Fruit fly (Drosophila melanogaster) whole organism, prepupa: Measurements from ENCODE around the gene Gr28b.
A peak's percentile ranks its signal among the peaks of the same experiment; 100 is the strongest.

Source experiments
- Blimp-1 ChIP-seq: fragments of 200-800 bp; sonication (Bioruptor generic); optimal IDR thresholded peaks from 3 replicates; lab custom pipeline; 2017; ENCODE audit warnings: missing biosample characterization, missing genetic modification characterization, mild to moderate bottlenecking, moderate library complexity, missing genetic modification reagents
- CG11294 ChIP-seq: fragments of 200-800 bp; sonication (Bioruptor generic); IDR thresholded peaks from 2 replicates; pipeline ENCODE4 v1.3.6; 2022; ENCODE audit warnings: missing biosample characterization, missing genetic modification characterization
- CG11762 ChIP-seq: fragments of 200-800 bp; sonication (Bioruptor generic); optimal IDR thresholded peaks from 3 replicates; lab custom pipeline; 2016; ENCODE audit warnings: missing biosample characterization, missing genetic modification characterization; ENCODE audit not compliant: insufficient read depth
- CG11902 ChIP-seq: fragments of 200-800 bp; sonication (Bioruptor generic); optimal IDR thresholded peaks from 3 replicates; lab custom pipeline; 2016; ENCODE audit warnings: missing biosample characterization, missing genetic modification characterization
- CG15336 ChIP-seq: fragments of 200-800 bp; sonication (Bioruptor generic); IDR thresholded peaks from 2 replicates; pipeline ENCODE4 v1.3.6; 2022; ENCODE audit warnings: missing biosample characterization, missing genetic modification characterization
- CG3032 ChIP-seq: fragments of 200-800 bp; optimal IDR thresholded peaks from 2 replicates; lab custom pipeline; 2019; ENCODE audit warnings: missing biosample characterization, mild to moderate bottlenecking, missing genetic modification characterization, moderate library complexity
- CG31627 ChIP-seq: fragments of 200-800 bp; sonication (Bioruptor generic); optimal IDR thresholded peaks from 3 replicates; lab custom pipeline; 2016; ENCODE audit warnings: missing biosample characterization, missing genetic modification characterization
- CG32006 ChIP-seq: fragments of 200-800 bp; sonication (Bioruptor generic); optimal IDR thresholded peaks from 3 replicates; lab custom pipeline; 2017; ENCODE audit warnings: missing biosample characterization, mild to moderate bottlenecking, missing genetic modification characterization
- CG34406 ChIP-seq: fragments of 200-800 bp; sonication (Bioruptor generic); optimal IDR thresholded peaks from 3 replicates; lab custom pipeline; 2016; ENCODE audit warnings: missing biosample characterization, missing genetic modification characterization
- CG4318 ChIP-seq: fragments of 200-800 bp; sonication (Bioruptor generic); optimal IDR thresholded peaks from 3 replicates; lab custom pipeline; 2017; ENCODE audit warnings: missing biosample characterization, mild to moderate bottlenecking, missing genetic modification characterization
- CG6163 ChIP-seq: fragments of 200-800 bp; sonication (Bioruptor generic); IDR thresholded peaks from 3 replicates; pipeline ENCODE4 v1.3.6; 2022; ENCODE audit warnings: missing biosample characterization, missing genetic modification characterization
- CG6276 ChIP-seq: fragments of 200-800 bp; sonication (Bioruptor generic); optimal IDR thresholded peaks from 2 replicates; lab custom pipeline; 2017; ENCODE audit warnings: missing biosample characterization, mild to moderate bottlenecking, missing genetic modification characterization
- CG6808 ChIP-seq: fragments of 200-800 bp; sonication (Bioruptor generic); optimal IDR thresholded peaks from 3 replicates; lab custom pipeline; 2017; ENCODE audit warnings: missing biosample characterization, missing genetic modification characterization, mild to moderate bottlenecking, moderate library complexity, missing genetic modification reagents
- CG7368 ChIP-seq: fragments of 200-800 bp; sonication (Bioruptor generic); optimal IDR thresholded peaks from 3 replicates; lab custom pipeline; 2016; ENCODE audit warnings: missing biosample characterization, missing genetic modification characterization
- CG8119 ChIP-seq: fragments of 200-800 bp; sonication (Bioruptor generic); IDR thresholded peaks from 3 replicates; pipeline ENCODE4 v1.3.6; 2022; ENCODE audit warnings: missing biosample characterization, missing genetic modification characterization
- CG8319 ChIP-seq: fragments of 200-800 bp; sonication (Bioruptor generic); optimal IDR thresholded peaks from 3 replicates; lab custom pipeline; 2016; ENCODE audit warnings: missing biosample characterization, missing genetic modification characterization
- CG8632 ChIP-seq: fragments of 200-800 bp; sonication (Bioruptor generic); optimal IDR thresholded peaks from 3 replicates; lab custom pipeline; 2016; ENCODE audit warnings: missing biosample characterization, missing genetic modification characterization
- CG9139 ChIP-seq: fragments of 200-800 bp; sonication (Bioruptor generic); optimal IDR thresholded peaks from 3 replicates; lab custom pipeline; 2017; ENCODE audit warnings: missing biosample characterization, mild to moderate bottlenecking, missing genetic modification characterization
- Eip75B ChIP-seq: fragments of 200-800 bp; sonication (Bioruptor generic); optimal IDR thresholded peaks from 3 replicates; lab custom pipeline; 2016; ENCODE audit warnings: missing biosample characterization, missing genetic modification characterization
- Ets21C ChIP-seq: fragments of 200-800 bp; sonication (Bioruptor generic); optimal IDR thresholded peaks from 3 replicates; lab custom pipeline; 2016; ENCODE audit warnings: missing biosample characterization, missing genetic modification characterization
- Ets96B ChIP-seq: fragments of 200-800 bp; optimal IDR thresholded peaks from 2 replicates; lab custom pipeline; 2019; ENCODE audit warnings: missing biosample characterization, mild to moderate bottlenecking, missing genetic modification characterization, moderate library complexity
- Hr38 ChIP-seq: sonication (Bioruptor generic); optimal IDR thresholded peaks from 2 replicates; lab custom pipeline; 2016; ENCODE audit warnings: missing biosample characterization, missing genetic modification characterization
- Hr4 ChIP-seq: fragments of 200-800 bp; sonication (Bioruptor generic); optimal IDR thresholded peaks from 3 replicates; lab custom pipeline; 2016; ENCODE audit warnings: missing biosample characterization, missing genetic modification characterization
- Lpt ChIP-seq: fragments of 200-800 bp; sonication (Bioruptor generic); optimal IDR thresholded peaks from 3 replicates; lab custom pipeline; 2016; ENCODE audit warnings: missing biosample characterization, missing genetic modification characterization
- Met ChIP-seq: fragments of 200-800 bp; sonication (Bioruptor generic); optimal IDR thresholded peaks from 3 replicates; lab custom pipeline; 2016; ENCODE audit warnings: missing biosample characterization, missing genetic modification characterization
- OdsH ChIP-seq: fragments of 200-800 bp; sonication (Bioruptor generic); optimal IDR thresholded peaks from 3 replicates; lab custom pipeline; 2016; ENCODE audit warnings: missing biosample characterization, missing genetic modification characterization
- Smox ChIP-seq: fragments of 200-800 bp; sonication (Bioruptor generic); optimal IDR thresholded peaks from 3 replicates; lab custom pipeline; 2016; ENCODE audit warnings: missing biosample characterization, missing genetic modification characterization
- Sox102F ChIP-seq: fragments of 200-800 bp; sonication (Bioruptor generic); optimal IDR thresholded peaks from 2 replicates; lab custom pipeline; 2016; ENCODE audit warnings: missing biosample characterization, mild to moderate bottlenecking, missing genetic modification characterization
- Sox15 ChIP-seq: fragments of 200-800 bp; sonication (Bioruptor generic); optimal IDR thresholded peaks from 3 replicates; lab custom pipeline; 2016; ENCODE audit warnings: missing biosample characterization, missing genetic modification characterization
- achi ChIP-seq: fragments of 200-800 bp; sonication (Bioruptor generic); optimal IDR thresholded peaks from 3 replicates; lab custom pipeline; 2016; ENCODE audit warnings: missing biosample characterization, missing genetic modification characterization
- acj6 ChIP-seq: fragments of 200-800 bp; sonication (Bioruptor generic); optimal IDR thresholded peaks from 3 replicates; lab custom pipeline; 2016; ENCODE audit warnings: missing biosample characterization, missing genetic modification characterization
- cyc ChIP-seq: fragments of 200-800 bp; sonication (Bioruptor generic); optimal IDR thresholded peaks from 3 replicates; lab custom pipeline; 2016; ENCODE audit warnings: missing biosample characterization, missing genetic modification characterization
- dsx ChIP-seq: fragments of 200-800 bp; optimal IDR thresholded peaks from 3 replicates; lab custom pipeline; 2019; ENCODE audit warnings: missing biosample characterization, mild to moderate bottlenecking, missing genetic modification characterization, moderate library complexity; ENCODE audit not compliant: poor library complexity, severe bottlenecking
- eg ChIP-seq: fragments of 200-800 bp; sonication (Bioruptor generic); IDR thresholded peaks from 3 replicates; pipeline ENCODE4 v1.3.6; 2022; ENCODE audit warnings: missing biosample characterization, missing genetic modification characterization
- esn ChIP-seq: fragments of 200-800 bp; sonication (Bioruptor generic); optimal IDR thresholded peaks from 2 replicates; lab custom pipeline; 2016; ENCODE audit warnings: missing biosample characterization, mild to moderate bottlenecking, missing genetic modification characterization, moderate library complexity
- fd59A ChIP-seq: fragments of 200-800 bp; sonication (Bioruptor generic); optimal IDR thresholded peaks from 2 replicates; lab custom pipeline; 2017; ENCODE audit warnings: missing biosample characterization, mild to moderate bottlenecking, missing genetic modification characterization, missing genetic modification reagents
- fkh ChIP-seq: fragments of 200-800 bp; sonication (Bioruptor generic); optimal IDR thresholded peaks from 3 replicates; lab custom pipeline; 2017; ENCODE audit warnings: missing biosample characterization, mild to moderate bottlenecking, missing genetic modification characterization, moderate library complexity
- lz ChIP-seq: fragments of 200-800 bp; sonication (Bioruptor generic); optimal IDR thresholded peaks from 3 replicates; lab custom pipeline; 2016; ENCODE audit warnings: missing biosample characterization, missing genetic modification characterization
- net ChIP-seq: fragments of 200-800 bp; sonication (Bioruptor generic); optimal IDR thresholded peaks from 3 replicates; lab custom pipeline; 2016; ENCODE audit warnings: missing biosample characterization, missing genetic modification characterization
- salr ChIP-seq, 2 experiments: fragments of 200-800 bp; sonication (Bioruptor generic); optimal IDR thresholded peaks; 3 replicates each; lab custom pipeline; 2016 to 2018; ENCODE audit warnings: missing biosample characterization in 2 of 2, missing genetic modification characterization in 2 of 2, mild to moderate bottlenecking in 1 of 2
- ss ChIP-seq, 2 experiments: fragments of 200-800 bp; sonication (Bioruptor generic); optimal IDR thresholded peaks; 2 replicates in 1 of 2; 3 replicates in 1 of 2; lab custom pipeline; 2017 to 2018; ENCODE audit warnings: mild to moderate bottlenecking in 2 of 2, missing biosample characterization in 2 of 2, missing genetic modification characterization in 2 of 2, moderate library complexity in 1 of 2
- svp ChIP-seq: fragments of 200-800 bp; sonication (Bioruptor generic); peaks from one replicate; lab custom pipeline; 2016; ENCODE audit warnings: missing biosample characterization, missing genetic modification characterization
- vri ChIP-seq: fragments of 200-800 bp; sonication (Bioruptor generic); optimal IDR thresholded peaks from 3 replicates; lab custom pipeline; 2016; ENCODE audit warnings: missing biosample characterization, mild to moderate bottlenecking, missing genetic modification characterization

Gr28b gene

DNA sequence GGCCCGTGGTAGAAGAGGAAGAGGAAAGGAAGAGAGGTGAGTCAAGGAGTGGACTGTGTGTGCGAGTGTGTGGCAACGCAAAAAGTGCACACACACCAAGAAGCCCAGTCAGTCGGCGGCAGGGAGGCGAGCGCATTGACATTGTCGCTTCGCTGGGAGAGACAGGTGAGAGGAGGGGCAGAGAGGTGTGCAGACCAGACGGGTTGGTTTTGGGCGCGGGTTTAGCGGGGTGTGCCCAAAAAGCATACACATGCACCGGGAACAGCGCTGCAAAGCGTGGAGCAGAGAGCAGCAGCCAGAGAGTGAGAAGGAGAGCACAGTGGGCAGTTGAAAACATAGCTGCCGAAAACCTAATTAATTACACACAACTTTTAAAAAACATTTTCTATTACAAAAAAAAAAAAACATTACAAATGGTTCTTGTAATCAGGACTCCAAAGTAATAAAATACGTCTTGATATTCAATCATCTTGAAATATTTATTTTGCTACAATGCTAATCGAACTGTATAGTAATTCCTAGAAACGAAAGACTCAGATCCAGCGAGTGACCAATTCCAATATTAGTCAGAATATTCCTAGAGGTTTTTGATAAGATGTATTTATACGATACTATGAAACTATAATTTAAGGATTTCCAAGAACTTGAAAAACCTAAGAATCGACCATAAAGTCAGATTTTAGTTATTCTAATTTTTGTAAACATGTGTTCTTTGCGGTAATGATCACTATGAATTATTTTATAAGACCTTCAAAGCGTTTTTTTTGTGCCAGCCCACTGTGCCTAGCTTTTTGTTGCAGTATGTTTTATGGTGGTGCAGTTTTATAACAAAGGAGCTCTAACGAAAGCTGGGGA is 39.4 kb downstream of the Gr28b start (continued):
- TF ChIP-seq achi (GFP tag; lab: Kevin White, UChicago) = peak; percentile 70
- no peak for TF ChIP-seq CG11294 (GFP tag; lab: Robert Waterston, UW)
- TF ChIP-seq CG11902 (GFP tag; lab: Kevin White, UChicago) = peak; percentile 43
- TF ChIP-seq fkh = no peak
- peak; percentile 77 for TF ChIP-seq CG15336
- TF ChIP-seq esn = peak; percentile 92
- peak; percentile 75 for TF ChIP-seq Met
- TF ChIP-seq svp = peak; percentile 92
- peak; percentile 66 for TF ChIP-seq CG3032 (tag; lab: Kevin White, UChicago)
- TF ChIP-seq salr (GFP tag; optimal IDR thresholded peaks at IDR 0.05; lab: Kevin White, UChicago) = peak in 1 of 2 experiments; percentile 91
- TF ChIP-seq CG8319 (GFP tag; lab: Kevin White, UChicago) = peak; percentile 38
- peak; percentile 78 for TF ChIP-seq acj6 (GFP tag; lab: Kevin White, UChicago)
- peak; percentile 80 for TF ChIP-seq Smox (GFP tag; lab: Kevin White, UChicago)
- peak; percentile 85 for TF ChIP-seq CG4318 (GFP tag; lab: Kevin White, UChicago)
- TF ChIP-seq Hr38 = no peak
- peak; percentile 76 for TF ChIP-seq net (GFP tag; lab: Kevin White, UChicago)
- TF ChIP-seq Ets96B = peak; percentile 33
- TF ChIP-seq CG9139 (GFP tag; lab: Kevin White, UChicago) = peak; percentile 36
- peak; percentile 89 for TF ChIP-seq CG6163 (GFP tag; lab: Robert Waterston, UW)
- peak; percentile 64 for TF ChIP-seq Blimp-1 (GFP tag; lab: Kevin White, UChicago)
- TF ChIP-seq vri (GFP tag; lab: Kevin White, UChicago) = peak; percentile 48
- TF ChIP-seq CG11762 (GFP tag; lab: Kevin White, UChicago) = peak; percentile 55
- no peak for TF ChIP-seq CG7368
- peak; percentile 43 to 64 for TF ChIP-seq ss (GFP tag; optimal IDR thresholded peaks at IDR 0.05; lab: Kevin White, UChicago)
- TF ChIP-seq cyc = peak; percentile 69
- peak; percentile 79 for TF ChIP-seq Eip75B (GFP tag; lab: Kevin White, UChicago)
- TF ChIP-seq Sox15 = peak; percentile 80
- peak; percentile 81 for TF ChIP-seq CG34406 (GFP tag; lab: Kevin White, UChicago)
- peak; percentile 77 for TF ChIP-seq Lpt (GFP tag; lab: Kevin White, UChicago)
- TF ChIP-seq Hr4 (GFP tag; lab: Kevin White, UChicago) = peak; percentile 81

DNA sequence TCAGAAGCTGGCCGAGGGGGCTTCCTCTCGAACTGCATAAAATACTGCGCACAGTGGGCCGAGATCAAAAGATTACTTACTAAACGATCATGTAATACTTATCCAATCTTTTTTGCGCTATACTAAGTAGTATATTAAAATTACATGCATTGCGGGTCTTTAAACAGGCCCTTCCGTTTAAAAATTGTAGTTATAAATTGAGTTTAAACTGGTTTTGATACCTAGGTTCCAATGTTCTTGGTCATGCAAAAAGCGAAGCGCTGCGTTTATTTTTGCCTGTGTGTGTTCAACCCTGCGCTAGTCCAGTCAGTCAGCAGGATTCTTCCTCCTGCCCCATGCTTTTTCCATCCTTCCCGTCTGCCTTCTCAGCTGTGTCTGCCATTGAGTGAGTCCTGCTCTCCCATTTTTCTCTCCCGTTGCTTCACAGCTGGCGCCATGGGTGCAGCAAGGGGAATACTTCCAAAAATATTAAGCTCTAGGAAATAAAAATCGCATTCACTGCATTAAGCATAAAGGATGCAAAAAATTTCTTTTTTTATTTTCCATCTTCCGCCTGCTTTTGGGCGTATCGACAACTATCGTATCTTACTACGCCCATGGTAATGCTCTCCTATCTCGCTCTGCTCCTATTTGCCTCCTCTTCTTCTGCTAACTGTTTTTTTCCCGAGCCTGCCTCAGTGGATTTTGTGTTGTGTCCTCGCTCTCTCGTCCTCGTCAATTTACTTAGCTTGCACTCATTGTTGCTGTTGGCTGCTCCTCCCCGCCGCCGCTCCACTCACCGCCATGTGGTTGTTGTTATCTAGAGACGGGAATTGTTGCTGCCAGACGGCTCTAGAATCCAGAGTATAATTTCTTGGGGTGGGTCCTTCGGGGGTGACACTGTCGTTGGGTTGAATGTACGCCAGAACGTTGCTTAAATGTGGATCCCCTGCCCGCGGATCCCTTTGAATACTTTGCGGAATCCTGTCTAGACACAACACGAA is 41.5 kb downstream of the Gr28b start:
- TF ChIP-seq Hr4 (GFP tag; lab: Kevin White, UChicago) (peak; percentile 66), Sox102F (GFP tag; lab: Kevin White, UChicago) (peak; percentile 81), esn (peak; percentile 88), Eip75B (GFP tag; lab: Kevin White, UChicago) (peak; percentile 80), acj6 (GFP tag; lab: Kevin White, UChicago) (peak; percentile 83), fd59A (GFP tag; lab: Kevin White, UChicago) (peak; percentile 94), dsx (peak; percentile 85), CG6163 (GFP tag; lab: Robert Waterston, UW) (peak; percentile 88), cyc (peak; percentile 74), lz (GFP tag; lab: Kevin White, UChicago) (peak; percentile 87), CG11762 (GFP tag; lab: Kevin White, UChicago) (peak; percentile 81), Ets21C (peak; percentile 77), Met (peak; percentile 88), CG8632 (peak; percentile 74), CG32006 (GFP tag; lab: Kevin White, UChicago) (peak; percentile 80), CG8119 (GFP tag; lab: Robert Waterston, UW) (peak; percentile 85), Sox15 (peak; percentile 63), eg (GFP tag; lab: Robert Waterston, UW) (peak; percentile 77), svp (peak; percentile 94), CG11902 (GFP tag; lab: Kevin White, UChicago) (peak; percentile 68), net (GFP tag; lab: Kevin White, UChicago) (peak; percentile 76), CG3032 (tag; lab: Kevin White, UChicago) (peak; percentile 92), Lpt (GFP tag; lab: Kevin White, UChicago) (peak; percentile 70), CG31627 (peak; percentile 74), vri (GFP tag; lab: Kevin White, UChicago) (peak; percentile 78), CG9139 (GFP tag; lab: Kevin White, UChicago) (peak; percentile 83), Smox (GFP tag; lab: Kevin White, UChicago) (peak; percentile 81), CG6276 (GFP tag; lab: Kevin White, UChicago) (peak; percentile 55), OdsH (GFP tag; lab: Kevin White, UChicago) (peak; percentile 91), CG6808 (peak; percentile 92)
